Worm (Caenorhabditis elegans) whole organism, L2 larva: Measurements from ENCODE around the gene ints-2.

ENCODE experiments used
- elt-3 ChIP-seq: sonication (generic microtip); optimal IDR thresholded peaks from 2 replicates; lab custom pipeline; 2017; ENCODE audit warnings: missing biosample characterization, missing genetic modification characterization
- lin-39 ChIP-seq: fragments of 150-350 bp; optimal IDR thresholded peaks from 2 replicates; lab custom pipeline; 2014; ENCODE audit warnings: missing biosample characterization, missing genetic modification reagents, missing genetic modification characterization
- nhr-11 ChIP-seq: fragments of 150-350 bp; optimal IDR thresholded peaks from 2 replicates; lab custom pipeline; 2014; ENCODE audit warnings: missing biosample characterization, missing genetic modification characterization

- TF ChIP-seq nhr-11 (tag; lab: Kevin White, UChicago) (no peak), lin-39 (tag; lab: Kevin White, UChicago) (no peak), elt-3 (no peak)
Observed at ce11 chrV:14193451-14193850, 8.0 kb downstream of the ints-2 start, which contains the start of gene atfs-1.
